Worm (Caenorhabditis elegans): ENCODE results near the gene F14H12.6.
"Not testable (repeated sequence)": the region's sequence is repeated elsewhere in the genome, so short reads cannot be mapped to it uniquely, and the experiment has no call there.

F14H12.6 gene

DNA sequence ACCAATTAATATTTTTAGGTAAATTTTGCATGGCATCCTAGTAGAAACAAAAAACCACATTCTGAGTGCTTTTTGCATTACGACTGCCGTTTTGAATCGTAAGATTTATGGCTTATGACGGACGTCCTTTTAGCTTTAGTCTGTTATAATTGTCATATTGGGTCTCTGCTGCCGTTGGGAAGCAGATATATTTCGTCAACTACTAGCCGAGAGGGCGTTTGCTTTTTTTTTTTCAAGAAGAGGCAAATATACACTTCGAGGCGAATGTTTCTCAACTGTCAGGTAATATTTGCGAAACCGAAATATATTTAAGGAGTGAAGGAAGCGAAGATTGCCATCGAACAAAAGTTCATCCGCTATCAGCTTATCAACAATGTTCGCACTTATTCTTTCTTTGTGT lies 13.5 kb downstream of the F14H12.6 start, which contains the start of gene F14H12.3:
TSS of gene F14H12.3 (plus strand) at position 301 of the 400 bp plus-strand sequence.
- TF ChIP-seq ceh-43 (GFP tag; optimal IDR thresholded peaks at IDR 0.05), result no peak
- no peak for TF ChIP-seq ztf-11 (tag; optimal IDR thresholded peaks at IDR 0.05)
- no peak for TF ChIP-seq lin-32 (GFP tag; optimal IDR thresholded peaks at IDR 0.05)
- no peak for TF ChIP-seq unc-39 (tag; optimal IDR thresholded peaks at IDR 0.05)
- TF ChIP-seq lsy-2 (tag; optimal IDR thresholded peaks at IDR 0.05), result no peak
- no peak for TF ChIP-seq flh-1 (GFP tag; optimal IDR thresholded peaks at IDR 0.05)
- TF ChIP-seq nhr-76 (tag; optimal IDR thresholded peaks at IDR 0.05), result no peak

DNA sequence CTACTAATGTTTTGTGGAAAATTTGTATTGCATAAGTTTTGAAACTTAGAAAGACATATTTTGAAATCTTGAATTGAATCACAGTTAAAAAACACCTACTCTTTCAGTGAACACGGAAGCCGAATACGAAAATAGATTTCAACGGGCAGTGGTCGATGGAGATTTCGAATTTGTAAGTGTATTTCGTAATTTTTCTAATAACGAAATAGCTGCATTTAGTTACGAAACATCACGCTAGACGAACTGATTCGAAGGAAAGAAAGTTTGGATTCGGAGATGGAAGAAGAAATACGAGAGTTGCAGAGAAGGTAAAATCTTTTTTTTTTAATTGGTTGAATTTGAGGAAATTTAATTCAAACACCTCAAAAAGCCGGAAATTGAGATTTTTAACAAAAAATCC lies 14.6 kb downstream of the F14H12.6 start:
- TF ChIP-seq nhr-237 (tag; optimal IDR thresholded peaks at IDR 0.05), result no peak
- no peak for TF ChIP-seq ztf-11 (tag; optimal IDR thresholded peaks at IDR 0.05)
- TF ChIP-seq lsy-2 (tag; optimal IDR thresholded peaks at IDR 0.05), result no peak
- no peak for TF ChIP-seq zip-8 (tag; optimal IDR thresholded peaks at IDR 0.05)
- TF ChIP-seq ceh-83 (GFP tag; optimal IDR thresholded peaks at IDR 0.05), result no peak
- no peak for TF ChIP-seq mab-5 (tag; optimal IDR thresholded peaks at IDR 0.05)
- no peak for TF ChIP-seq sptf-1 (tag; optimal IDR thresholded peaks at IDR 0.05)
- TF ChIP-seq flh-1 (GFP tag; optimal IDR thresholded peaks at IDR 0.05), result no peak
- TF ChIP-seq mep-1 (tag; optimal IDR thresholded peaks at IDR 0.05), result no peak
- TF ChIP-seq ceh-39 (tag; optimal IDR thresholded peaks at IDR 0.05), result no peak
- no peak for TF ChIP-seq unc-120 (tag; optimal IDR thresholded peaks at IDR 0.05; ENCODE audit: poor library complexity, severe bottlenecking)
- TF ChIP-seq lin-13 (tag; optimal IDR thresholded peaks at IDR 0.05), result no peak
- no peak for TF ChIP-seq mls-2 (tag; optimal IDR thresholded peaks at IDR 0.05)
- no peak for TF ChIP-seq drap-1 (GFP tag; optimal IDR thresholded peaks at IDR 0.05)

DNA sequence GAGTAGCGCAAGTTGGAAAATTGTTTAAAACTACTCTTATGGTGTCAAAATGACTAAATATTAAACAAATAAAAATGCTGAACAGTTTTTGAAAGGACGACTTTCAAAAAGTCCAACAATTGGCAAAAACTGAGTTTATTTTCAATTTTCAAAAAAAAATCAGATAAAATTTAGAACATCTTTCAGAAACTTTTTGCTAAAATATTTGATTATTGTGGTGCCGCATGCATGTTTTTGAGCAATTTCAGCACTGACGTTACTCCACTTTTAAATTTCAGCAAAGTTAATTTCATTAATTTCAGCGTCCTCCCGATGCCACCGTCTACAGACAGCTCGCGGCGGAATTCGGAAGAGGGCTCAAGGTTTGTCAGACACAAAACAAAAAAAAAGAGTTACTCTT lies 18.0 kb downstream of the F14H12.6 start, which contains the start of gene cst-1:
TSS of gene cst-1 (plus strand) at position 301 of the 400 bp plus-strand sequence.
- TF ChIP-seq drap-1 (GFP tag; optimal IDR thresholded peaks at IDR 0.05); ham-2 (GFP tag; optimal IDR thresholded peaks at IDR 0.05); M03D4.4 (tag; optimal IDR thresholded peaks at IDR 0.05): not testable (repeated sequence)

DNA sequence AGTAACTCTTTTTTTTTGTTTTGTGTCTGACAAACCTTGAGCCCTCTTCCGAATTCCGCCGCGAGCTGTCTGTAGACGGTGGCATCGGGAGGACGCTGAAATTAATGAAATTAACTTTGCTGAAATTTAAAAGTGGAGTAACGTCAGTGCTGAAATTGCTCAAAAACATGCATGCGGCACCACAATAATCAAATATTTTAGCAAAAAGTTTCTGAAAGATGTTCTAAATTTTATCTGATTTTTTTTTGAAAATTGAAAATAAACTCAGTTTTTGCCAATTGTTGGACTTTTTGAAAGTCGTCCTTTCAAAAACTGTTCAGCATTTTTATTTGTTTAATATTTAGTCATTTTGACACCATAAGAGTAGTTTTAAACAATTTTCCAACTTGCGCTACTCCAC lies 21.4 kb downstream of the F14H12.6 start, which contains the start of gene cst-2:
TSS of gene cst-2 (minus strand) at position 101 of the 400 bp plus-strand sequence.
- TF ChIP-seq sem-2 (GFP tag; optimal IDR thresholded peaks at IDR 0.05); ztf-11 (tag; optimal IDR thresholded peaks at IDR 0.05); bed-3 (GFP tag; optimal IDR thresholded peaks at IDR 0.05): not testable (repeated sequence)

DNA sequence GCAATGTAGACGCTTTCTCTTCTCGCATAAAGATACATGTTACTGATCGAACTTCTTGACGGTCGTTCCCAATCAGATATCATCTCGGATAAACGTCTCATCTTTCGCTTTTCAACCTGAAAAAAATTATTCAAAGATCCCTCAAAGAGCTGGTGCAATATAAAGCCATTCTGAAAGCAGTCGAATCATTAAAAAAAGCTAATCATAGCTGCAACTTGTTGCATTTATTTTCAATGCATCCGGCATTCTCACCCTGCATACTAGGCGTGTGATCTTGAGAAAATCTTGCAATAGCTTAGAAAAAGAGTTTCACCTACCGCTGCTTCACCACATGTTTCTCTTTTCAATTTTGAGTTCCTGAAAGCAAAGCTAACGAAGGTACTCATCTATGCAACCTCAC lies 25.1 kb downstream of the F14H12.6 start, which contains the start of gene C24A8.6:
TSS of gene C24A8.6 (minus strand) at position 101 of the 400 bp plus-strand sequence.
- TF ChIP-seq nhr-76 (tag; optimal IDR thresholded peaks at IDR 0.05); drap-1 (GFP tag; optimal IDR thresholded peaks at IDR 0.05); nhr-237 (tag; optimal IDR thresholded peaks at IDR 0.05): not testable (repeated sequence)

DNA sequence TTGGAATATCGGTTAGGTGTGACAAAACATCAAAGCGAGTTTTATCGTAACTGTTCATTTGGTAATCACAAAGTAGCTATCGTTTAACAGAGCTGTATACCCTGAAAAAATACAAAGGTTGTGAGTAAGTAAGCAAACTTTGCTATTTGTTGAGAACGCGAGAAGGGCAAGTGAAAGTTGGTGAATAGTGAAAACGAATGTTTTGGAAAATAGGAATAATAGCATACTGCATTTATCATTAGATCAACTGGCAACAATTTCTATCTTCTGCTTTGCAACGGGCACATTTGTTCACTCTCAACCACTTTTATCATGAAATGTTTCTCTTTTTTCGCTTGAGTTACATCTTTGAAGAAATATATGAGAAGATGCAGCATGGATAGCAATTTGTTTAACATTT lies 28.6 kb downstream of the F14H12.6 start, which contains the start of gene C24A8.5:
TSS of gene C24A8.5 (minus strand) at position 101 of the 400 bp plus-strand sequence.
- TF ChIP-seq mab-5 (tag; optimal IDR thresholded peaks at IDR 0.05) (no peak), ceh-39 (tag; optimal IDR thresholded peaks at IDR 0.05) (no peak), unc-39 (tag; optimal IDR thresholded peaks at IDR 0.05) (no peak), blmp-1 (tag; optimal IDR thresholded peaks at IDR 0.05) (no peak), drap-1 (GFP tag; optimal IDR thresholded peaks at IDR 0.05) (no peak), flh-1 (GFP tag; optimal IDR thresholded peaks at IDR 0.05) (no peak), nhr-2 (tag; optimal IDR thresholded peaks at IDR 0.05) (no peak), elt-1 (tag; optimal IDR thresholded peaks at IDR 0.05; ENCODE audit: borderline replicate concordance, insufficient read depth) (no peak), pha-4 (tag; optimal IDR thresholded peaks at IDR 0.05) (no peak), lin-13 (tag; optimal IDR thresholded peaks at IDR 0.05) (no peak), elt-3 (tag; optimal IDR thresholded peaks at IDR 0.05) (no peak)
